Fruit fly (Drosophila melanogaster): ENCODE measurements around the gene CG9175.
A peak's percentile ranks its signal among the peaks of the same experiment; 100 is the strongest.

CG9175 gene

dm6 chr2L:6075345-6075744 is 23.4 kb downstream of the CG9175 start (continued):
- TF ChIP-seq Dll (GFP tag; IDR thresholded peaks at IDR 0.05; ENCODE audit: partially characterized antibody) (0 out of 4 replicates have a peak, but pooled peaks have one; percentile 13), abd-A (tag; optimal IDR thresholded peaks at IDR 0.05) (peak; percentile 94), CG6254 (GFP tag; optimal IDR thresholded peaks at IDR 0.05) (peak; percentile 33), Atf3 (GFP tag; optimal IDR thresholded peaks at IDR 0.05) (peak; percentile 0), row (GFP tag; IDR thresholded peaks at IDR 0.05) (no peak), jigr1 (GFP tag; IDR thresholded peaks at IDR 0.05) (no peak), oc (tag; optimal IDR thresholded peaks at IDR 0.05) (peak; percentile 63), Opbp (GFP tag; IDR thresholded peaks at IDR 0.05; ENCODE audit: partially characterized antibody) (peak; percentile 43; the same call in 1 of the 3 replicates), CG3163 (GFP tag; optimal IDR thresholded peaks at IDR 0.05) (no peak), CG13894 (tag; optimal IDR thresholded peaks at IDR 0.05) (peak; percentile 55), chm (GFP tag; IDR thresholded peaks at IDR 0.05) (peak; percentile 57; the same call in 1 of the 2 replicates), Deaf1 (tag; optimal IDR thresholded peaks at IDR 0.05) (peak; percentile 48), CG10543 (GFP tag; optimal IDR thresholded peaks at IDR 0.05) (peak; percentile 41), cg (GFP tag; optimal IDR thresholded peaks at IDR 0.05) (peak; percentile 72), Scr (GFP tag; IDR thresholded peaks at IDR 0.05; ENCODE audit: partially characterized antibody) (0 out of 2 replicates have a peak, but pooled peaks have one; percentile 28), z (GFP tag; IDR thresholded peaks at IDR 0.05) (peak; percentile 94), sd (tag; optimal IDR thresholded peaks at IDR 0.05) (peak; percentile 6), nerfin-1 (tag; optimal IDR thresholded peaks at IDR 0.05) (peak; percentile 34), CG12236 (GFP tag; optimal IDR thresholded peaks at IDR 0.05) (no peak), CG12769 (tag; optimal IDR thresholded peaks at IDR 0.05) (peak; percentile 80), CG42726 (GFP tag; IDR thresholded peaks at IDR 0.05; ENCODE audit: partially characterized antibody) (peak; percentile 54; the same call in 1 of the 2 replicates), pan (optimal IDR thresholded peaks at IDR 0.05) (no peak), pan (GFP tag; optimal IDR thresholded peaks at IDR 0.05 in 1 of 2, IDR thresholded peaks at IDR 0.05 in 1 of 2) (no peak), pros (GFP tag; optimal IDR thresholded peaks at IDR 0.05) (peak; percentile 90), CG30020 (tag; optimal IDR thresholded peaks at IDR 0.05) (no peak), Hr78 (GFP tag; optimal IDR thresholded peaks at IDR 0.05) (peak in 1 of 2 experiments; percentile 19), CG6813 (GFP tag; optimal IDR thresholded peaks at IDR 0.05) (peak; percentile 9), ttk (GFP tag; IDR thresholded peaks at IDR 0.05) (peak; percentile 70; the same call in 1 of the 2 replicates), Stat92E (GFP tag; optimal IDR thresholded peaks at IDR 0.05) (no peak), trh (GFP tag; optimal IDR thresholded peaks at IDR 0.05) (no peak), CG7745 (tag; optimal IDR thresholded peaks at IDR 0.05) (peak; percentile 95), sr (GFP tag; IDR thresholded peaks at IDR 0.05) (peak; percentile 66; the same call in 2 of the 3 replicates)

dm6 chr2L:6074314-6074713 is 24.5 kb downstream of the CG9175 start:
- TF ChIP-seq CG7987 (GFP tag; optimal IDR thresholded peaks at IDR 0.05) = no peak
- no peak for TF ChIP-seq hkb (optimal IDR thresholded peaks at IDR 0.05)
- TF ChIP-seq hkb (GFP tag; IDR thresholded peaks at IDR 0.05) = 0 out of 2 replicates have a peak, but pooled peaks have one; percentile 21
- TF ChIP-seq Aef1 (GFP tag; IDR thresholded peaks at IDR 0.05) = no peak
- TF ChIP-seq CG9609 (GFP tag; optimal IDR thresholded peaks at IDR 0.05) = no peak
- TF ChIP-seq insv (GFP tag; optimal IDR thresholded peaks at IDR 0.05) = no peak
- TF ChIP-seq CG3281 (GFP tag; optimal IDR thresholded peaks at IDR 0.05) = no peak
- TF ChIP-seq CG17361 (GFP tag; IDR thresholded peaks at IDR 0.05) = no peak
- TF ChIP-seq kni (GFP tag; optimal IDR thresholded peaks at IDR 0.05) = peak; percentile 52
- TF ChIP-seq CG1602 (GFP tag; optimal IDR thresholded peaks at IDR 0.05) = no peak
- no peak for TF ChIP-seq GATAe (GFP tag; conservative IDR thresholded peaks at IDR 0.05)
- no peak for TF ChIP-seq mirr (GFP tag; optimal IDR thresholded peaks at IDR 0.05)
- TF ChIP-seq CG4820 (GFP tag; optimal IDR thresholded peaks at IDR 0.05) = no peak
- no peak for TF ChIP-seq Mes4 (GFP tag; optimal IDR thresholded peaks at IDR 0.05)
- TF ChIP-seq slp2 (GFP tag; optimal IDR thresholded peaks at IDR 0.05) = no peak
- TF ChIP-seq Abd-B (GFP tag; optimal IDR thresholded peaks at IDR 0.05) = no peak
- TF ChIP-seq Kr (GFP tag; optimal IDR thresholded peaks at IDR 0.05) = no peak
- TF ChIP-seq CG10431 (GFP tag; optimal IDR thresholded peaks at IDR 0.05) = peak; percentile 13
- no peak for TF ChIP-seq CG9727 (GFP tag; optimal IDR thresholded peaks at IDR 0.05)
